Fruit fly (Drosophila melanogaster) whole organism, pupa: ENCODE results near the gene PIG-T.

Experiments used
- CG10348 ChIP-seq: fragments of 200-800 bp; sonication (Bioruptor generic); IDR thresholded peaks from 2 replicates; pipeline ENCODE4 v1.3.6; 2022; ENCODE audit warnings: missing biosample characterization, missing genetic modification characterization
- CG12605 ChIP-seq: fragments of 200-800 bp; sonication (Bioruptor generic); IDR thresholded peaks from 2 replicates; pipeline ENCODE4 v1.3.6; 2022; ENCODE audit warnings: missing biosample characterization, missing genetic modification characterization
- CG13204 ChIP-seq: fragments of 200-800 bp; sonication (Bioruptor generic); optimal IDR thresholded peaks from 2 replicates; lab custom pipeline; 2018; ENCODE audit warnings: missing biosample characterization, mild to moderate bottlenecking, missing genetic modification characterization, moderate library complexity
- CG14655 ChIP-seq: fragments of 200-800 bp; sonication (Bioruptor generic); optimal IDR thresholded peaks from 3 replicates; lab custom pipeline; 2017; ENCODE audit warnings: mild to moderate bottlenecking, missing biosample characterization, missing genetic modification reagents, missing genetic modification characterization
- CG15710 ChIP-seq: fragments of 200-800 bp; sonication (Bioruptor generic); optimal IDR thresholded peaks from 2 replicates; lab custom pipeline; 2018; ENCODE audit warnings: missing biosample characterization, mild to moderate bottlenecking, missing genetic modification characterization, moderate library complexity
- CG17806 ChIP-seq: fragments of 200-800 bp; sonication (Bioruptor generic); optimal IDR thresholded peaks from 2 replicates; lab custom pipeline; 2018; ENCODE audit warnings: missing biosample characterization, mild to moderate bottlenecking, missing genetic modification characterization, moderate library complexity
- CG32121 ChIP-seq: fragments of 200-800 bp; sonication (Bioruptor generic); IDR thresholded peaks from 2 replicates; pipeline ENCODE4 v1.3.6; 2022; ENCODE audit warnings: missing biosample characterization, missing genetic modification characterization
- CG34367 ChIP-seq: fragments of 200-800 bp; sonication (Bioruptor generic); optimal IDR thresholded peaks from 2 replicates; lab custom pipeline; 2018; ENCODE audit warnings: missing biosample characterization, mild to moderate bottlenecking, missing genetic modification characterization
- CG4496 ChIP-seq: fragments of 200-800 bp; sonication (Bioruptor generic); IDR thresholded peaks from 3 replicates; pipeline ENCODE4 v1.3.6; 2022; ENCODE audit warnings: missing biosample characterization, missing genetic modification characterization
- CG8159 ChIP-seq: fragments of 200-800 bp; sonication (Bioruptor generic); optimal IDR thresholded peaks from 3 replicates; lab custom pipeline; 2018; ENCODE audit warnings: missing biosample characterization, mild to moderate bottlenecking, missing genetic modification characterization, moderate library complexity
- CG8301 ChIP-seq: fragments of 200-800 bp; sonication (Bioruptor generic); optimal IDR thresholded peaks from 2 replicates; lab custom pipeline; 2018; ENCODE audit warnings: missing biosample characterization, mild to moderate bottlenecking, missing genetic modification characterization
- CG9948 ChIP-seq: fragments of 200-800 bp; sonication (Bioruptor generic); optimal IDR thresholded peaks from 2 replicates; lab custom pipeline; 2018; ENCODE audit warnings: missing biosample characterization, mild to moderate bottlenecking, missing genetic modification characterization, moderate library complexity
- D1 ChIP-seq: fragments of 200-800 bp; sonication (Bioruptor generic); optimal IDR thresholded peaks from 2 replicates; lab custom pipeline; 2018; ENCODE audit warnings: missing biosample characterization, mild to moderate bottlenecking, missing genetic modification characterization, moderate library complexity
- EcR ChIP-seq: fragments of 200-800 bp; sonication (Bioruptor generic); optimal IDR thresholded peaks from 3 replicates; lab custom pipeline; 2019; ENCODE audit warnings: missing biosample characterization, missing genetic modification characterization, mild to moderate bottlenecking, moderate library complexity, missing genetic modification reagents
- Ets98B ChIP-seq: fragments of 200-800 bp; sonication (Bioruptor generic); IDR thresholded peaks from 2 replicates; pipeline ENCODE4 v1.3.6; 2022; ENCODE audit warnings: missing biosample characterization, missing genetic modification characterization
- Pif1A ChIP-seq: fragments of 200-800 bp; sonication (Bioruptor generic); optimal IDR thresholded peaks from 3 replicates; lab custom pipeline; 2016; ENCODE audit warnings: missing biosample characterization, missing genetic modification characterization
- Pif1B ChIP-seq: fragments of 200-800 bp; sonication (Bioruptor generic); optimal IDR thresholded peaks from 3 replicates; lab custom pipeline; 2016; ENCODE audit warnings: missing biosample characterization, missing genetic modification characterization
- Snoo ChIP-seq: fragments of 200-800 bp; sonication (Bioruptor generic); optimal IDR thresholded peaks from 3 replicates; lab custom pipeline; 2017; ENCODE audit warnings: missing biosample characterization, mild to moderate bottlenecking, missing genetic modification characterization, inconsistent platforms
- fd96Ca ChIP-seq: fragments of 200-800 bp; sonication (Bioruptor generic); IDR thresholded peaks from 3 replicates; pipeline ENCODE4 v1.3.6; 2022; ENCODE audit warnings: missing biosample characterization, missing genetic modification characterization
- gl ChIP-seq: fragments of 200-800 bp; sonication (Bioruptor generic); optimal IDR thresholded peaks from 2 replicates; lab custom pipeline; 2018; ENCODE audit warnings: missing biosample characterization, mild to moderate bottlenecking, missing genetic modification characterization
- rn ChIP-seq: fragments of 200-800 bp; sonication (Bioruptor generic); IDR thresholded peaks from 2 replicates; pipeline ENCODE4 v1.3.6; 2022; ENCODE audit warnings: missing biosample characterization, missing genetic modification characterization

The PIG-T gene

dm6 chrX:8407124-8407775 is at the start of gene PIG-T:
Gene PIG-T (minus strand): TSS chrX:8407263.
- TF ChIP-seq Snoo (tag; lab: Kevin White, UChicago) (no peak), CG32121 (GFP tag; lab: Robert Waterston, UW) (no peak)
- TF ChIP-seq, all 21 proteins: peak for 0

DNA sequence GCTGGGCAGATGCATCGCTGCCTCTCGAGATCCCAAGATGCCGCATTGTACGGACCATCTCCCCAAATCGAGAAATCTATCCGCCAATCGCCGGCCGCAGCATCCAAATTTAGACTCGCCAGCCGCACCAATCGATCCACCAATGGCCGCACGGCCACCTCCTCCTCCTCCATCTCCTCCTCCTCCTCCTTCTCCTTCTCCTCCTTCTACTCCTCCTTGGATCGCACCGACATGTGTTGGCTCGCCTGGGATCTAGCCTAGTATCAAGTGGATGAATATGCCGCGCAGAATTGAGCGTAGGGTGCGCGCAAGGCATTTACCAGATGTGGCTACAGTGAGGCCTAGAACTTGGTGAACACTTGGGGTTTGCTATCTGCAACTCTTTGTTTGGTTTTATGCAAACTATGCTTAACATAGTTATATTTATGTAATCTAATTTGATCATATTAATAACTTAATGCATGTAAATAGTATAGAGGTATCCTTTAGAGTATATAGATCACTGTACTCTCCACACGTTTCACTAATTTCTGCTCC is 48.0 kb upstream of the PIG-T start, which contains the start of gene org-1:
org-1 (minus strand) TSS at position 51 of the 537 bp plus-strand sequence.
- TF ChIP-seq Pif1A (peak; percentile 89), CG13204 (GFP tag; lab: Kevin White, UChicago) (peak; percentile 81), CG9948 (tag; lab: Kevin White, UChicago) (peak; percentile 93), CG17806 (tag; lab: Kevin White, UChicago) (peak; percentile 93), CG14655 (GFP tag; lab: Kevin White, UChicago) (peak; percentile 92), fd96Ca (GFP tag; lab: Robert Waterston, UW) (peak; percentile 94), CG15710 (tag; lab: Kevin White, UChicago) (peak; percentile 94), EcR (GFP tag; lab: Kevin White, UChicago) (no peak), D1 (tag; lab: Kevin White, UChicago) (no peak), rn (GFP tag; lab: Robert Waterston, UW) (peak; percentile 92), CG34367 (peak; percentile 93), CG4496 (GFP tag; lab: Robert Waterston, UW) (peak; percentile 97), Snoo (tag; lab: Kevin White, UChicago) (peak; percentile 72), gl (tag; lab: Kevin White, UChicago) (peak; percentile 86), CG10348 (peak; percentile 81), Pif1B (GFP tag; lab: Kevin White, UChicago) (peak; percentile 86), Ets98B (GFP tag; lab: Robert Waterston, UW) (peak; percentile 94), CG8159 (tag; lab: Kevin White, UChicago) (peak; percentile 93), CG8301 (tag; lab: Kevin White, UChicago) (peak; percentile 89), CG32121 (GFP tag; lab: Robert Waterston, UW) (peak; percentile 90), CG12605 (GFP tag; lab: Robert Waterston, UW) (peak; percentile 94)

- TF ChIP-seq CG15710 (tag; lab: Kevin White, UChicago): no peak
- no peak for TF ChIP-seq fd96Ca (GFP tag; lab: Robert Waterston, UW)
- TF ChIP-seq Snoo (tag; lab: Kevin White, UChicago): no peak
- no peak for TF ChIP-seq CG32121 (GFP tag; lab: Robert Waterston, UW)
- TF ChIP-seq Ets98B (GFP tag; lab: Robert Waterston, UW): no peak
- TF ChIP-seq EcR (GFP tag; lab: Kevin White, UChicago): no peak
- no peak for TF ChIP-seq gl (tag; lab: Kevin White, UChicago)
- TF ChIP-seq CG34367: no peak
- TF ChIP-seq rn (GFP tag; lab: Robert Waterston, UW): no peak
- TF ChIP-seq CG8301 (tag; lab: Kevin White, UChicago): no peak
- no peak for TF ChIP-seq CG13204 (GFP tag; lab: Kevin White, UChicago)
- no peak for TF ChIP-seq CG4496 (GFP tag; lab: Robert Waterston, UW)
- no peak for TF ChIP-seq CG9948 (tag; lab: Kevin White, UChicago)
- no peak for TF ChIP-seq D1 (tag; lab: Kevin White, UChicago)
- no peak for TF ChIP-seq Pif1B (GFP tag; lab: Kevin White, UChicago)
- TF ChIP-seq CG14655 (GFP tag; lab: Kevin White, UChicago): no peak
- no peak for TF ChIP-seq CG12605 (GFP tag; lab: Robert Waterston, UW)
- TF ChIP-seq CG8159 (tag; lab: Kevin White, UChicago): no peak
Measured at dm6 chrX:8452163-8452562, 45.1 kb upstream of the PIG-T start.

DNA sequence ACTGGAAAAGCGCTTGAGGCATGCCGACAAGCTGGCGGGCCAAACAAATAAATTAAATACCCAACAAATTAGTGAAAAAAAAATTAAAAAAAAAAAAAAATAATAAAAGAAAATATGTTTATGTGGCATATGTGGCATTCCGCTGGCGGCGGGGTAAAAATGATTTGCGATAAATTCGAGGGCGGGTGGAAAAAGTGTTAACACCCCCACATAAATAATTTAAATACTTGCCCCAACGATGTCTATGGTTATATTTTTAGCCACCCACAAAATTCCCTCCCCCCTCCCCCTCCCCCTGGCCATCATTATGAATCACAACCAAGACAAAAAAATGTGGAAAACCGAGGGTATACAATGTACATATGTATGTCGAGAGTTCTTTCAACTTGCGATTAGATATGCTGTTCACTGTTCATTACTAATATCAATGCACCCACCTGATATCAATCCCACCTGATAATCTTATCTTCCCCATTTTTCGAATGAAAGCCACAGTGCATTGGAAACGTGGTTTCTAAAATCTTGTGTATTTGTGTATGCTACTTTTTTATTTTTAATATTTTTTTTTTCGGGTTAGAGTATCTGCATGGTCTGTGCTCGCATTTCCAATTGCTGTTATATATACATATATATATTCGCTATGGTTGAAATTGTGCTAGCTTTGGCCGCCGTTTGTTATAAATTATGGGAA is 43.3 kb upstream of the PIG-T start:
- no peak for TF ChIP-seq fd96Ca (GFP tag; lab: Robert Waterston, UW)
- TF ChIP-seq CG13204 (GFP tag; lab: Kevin White, UChicago): no peak
- no peak for TF ChIP-seq CG4496 (GFP tag; lab: Robert Waterston, UW)
- TF ChIP-seq gl (tag; lab: Kevin White, UChicago): no peak
- TF ChIP-seq EcR (GFP tag; lab: Kevin White, UChicago): no peak
- no peak for TF ChIP-seq Pif1A
- TF ChIP-seq CG8301 (tag; lab: Kevin White, UChicago): no peak
- no peak for TF ChIP-seq D1 (tag; lab: Kevin White, UChicago)

dm6 chrX:8448171-8448570 is 41.1 kb upstream of the PIG-T start:
- TF ChIP-seq Snoo (tag; lab: Kevin White, UChicago): no peak
- TF ChIP-seq CG17806 (tag; lab: Kevin White, UChicago): no peak
- no peak for TF ChIP-seq CG15710 (tag; lab: Kevin White, UChicago)
